Fruit fly (Drosophila melanogaster): Measurements from ENCODE around the gene CG7377.

The CG7377 gene

DNA sequence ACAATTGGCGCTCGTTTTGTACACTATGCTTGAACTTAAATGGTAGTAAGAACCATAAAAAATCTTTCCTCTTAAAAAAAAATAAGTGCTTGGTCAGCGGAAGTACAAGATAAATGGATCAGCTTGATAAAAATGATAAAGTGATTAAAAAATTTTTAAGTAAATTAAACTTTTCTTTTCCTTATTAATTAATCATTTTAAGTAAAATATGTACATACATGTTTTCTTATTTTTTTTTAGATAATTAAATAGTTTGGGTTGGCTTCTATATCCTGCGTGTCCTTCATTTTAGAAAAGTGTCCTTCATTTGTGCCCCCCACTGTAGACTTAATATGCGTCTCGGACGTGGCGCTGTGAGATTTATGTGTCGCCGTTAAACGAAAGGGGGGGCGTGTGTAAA, 32.9 kb upstream of the CG7377 start:
- no peak for TF ChIP-seq ovo (GFP tag; optimal IDR thresholded peaks at IDR 0.05)
- no peak for TF ChIP-seq CG7101 (tag; optimal IDR thresholded peaks at IDR 0.05)
- TF ChIP-seq CG7045 (GFP tag; optimal IDR thresholded peaks at IDR 0.05), result no peak
- no peak for TF ChIP-seq CG33017 (tag; optimal IDR thresholded peaks at IDR 0.05)
- TF ChIP-seq bab1 (GFP tag; optimal IDR thresholded peaks at IDR 0.05), result no peak
- TF ChIP-seq Mnt (GFP tag; optimal IDR thresholded peaks at IDR 0.05), result no peak
- no peak for TF ChIP-seq cic (GFP tag; optimal IDR thresholded peaks at IDR 0.05)
- TF ChIP-seq cnc (optimal IDR thresholded peaks at IDR 0.05), result no peak
- TF ChIP-seq kay (GFP tag; ENCODE audit: borderline replicate concordance), result no peak
- no peak for TF ChIP-seq toe (GFP tag; optimal IDR thresholded peaks at IDR 0.05)
- no peak for TF ChIP-seq CG12768 (GFP tag; optimal IDR thresholded peaks at IDR 0.05)
- no peak for TF ChIP-seq CG11617 (GFP tag; optimal IDR thresholded peaks at IDR 0.05)

dm6 chr3L:11557209-11557608, 32.3 kb upstream of the CG7377 start:
- TF ChIP-seq CG5204 (GFP tag; optimal IDR thresholded peaks at IDR 0.05), result no peak
- TF ChIP-seq CG12768 (GFP tag; optimal IDR thresholded peaks at IDR 0.05), result peak; percentile 81
- TF ChIP-seq Crg-1 (GFP tag; optimal IDR thresholded peaks at IDR 0.05), result no peak
- TF ChIP-seq cic (GFP tag; optimal IDR thresholded peaks at IDR 0.05), result no peak

- TF ChIP-seq tj (GFP tag; optimal IDR thresholded peaks at IDR 0.05), result peak; percentile 22
- TF ChIP-seq Clk (GFP tag; optimal IDR thresholded peaks at IDR 0.05), result no peak
These were observed 28.6 kb upstream of the CG7377 start for dm6 chr3L:11560885-11561284.

DNA sequence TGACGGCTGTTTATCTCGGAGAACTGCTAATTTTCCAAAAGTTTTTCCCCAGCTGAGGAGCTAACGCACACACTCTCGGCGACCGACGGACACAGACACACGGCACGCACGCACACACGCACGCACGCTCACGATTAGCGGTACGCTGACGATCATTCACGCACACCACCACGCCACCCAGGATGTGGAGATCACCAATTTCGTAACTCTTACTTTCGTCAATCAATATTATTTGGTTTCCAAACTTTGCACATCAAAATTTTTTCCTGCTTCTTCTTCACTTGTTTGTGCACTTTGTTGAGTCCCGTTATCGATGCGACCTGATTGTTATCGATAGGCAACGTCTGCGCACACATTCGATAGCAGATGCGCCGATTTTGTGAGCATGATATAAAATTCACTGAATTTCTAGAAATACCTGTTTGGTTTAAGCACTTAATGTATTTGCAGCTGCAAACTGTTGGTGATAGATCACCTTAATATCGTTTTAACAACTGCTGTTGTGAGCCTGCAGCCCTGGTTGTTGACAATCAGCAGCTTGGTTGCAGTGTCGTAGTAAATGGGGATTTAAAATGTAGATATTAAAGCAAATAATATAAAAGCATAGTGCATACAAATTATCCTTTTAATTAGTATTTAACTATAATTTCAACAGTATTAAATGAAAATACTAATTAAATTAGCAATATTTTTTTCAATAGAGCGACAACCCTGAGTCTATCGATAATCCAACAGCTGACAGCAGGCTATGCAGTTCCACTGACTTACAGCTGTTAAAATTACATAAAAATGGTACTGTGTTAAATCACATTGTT, 27.3 kb upstream of the CG7377 start, which contains the start of the genes CG7394 and Mob2:
TSS of gene CG7394 (plus strand) at position 51 of the 815 bp plus-strand sequence.
TSS of gene Mob2 (minus strand) at position 288 of the 815 bp plus-strand sequence.
- TF ChIP-seq Crg-1 (GFP tag; optimal IDR thresholded peaks at IDR 0.05), result peak; percentile 84
- peak; percentile 53 for TF ChIP-seq cic (GFP tag; optimal IDR thresholded peaks at IDR 0.05)
- peak; percentile 87 for TF ChIP-seq CG12768 (GFP tag; optimal IDR thresholded peaks at IDR 0.05)
- peak; percentile 76 for TF ChIP-seq tj (GFP tag; optimal IDR thresholded peaks at IDR 0.05)
- TF ChIP-seq CG7045 (GFP tag; optimal IDR thresholded peaks at IDR 0.05), result peak; percentile 95
- peak; percentile 82 for TF ChIP-seq CG1620 (GFP tag; optimal IDR thresholded peaks at IDR 0.05)
- peak; percentile 78 for TF ChIP-seq Hr96 (GFP tag; optimal IDR thresholded peaks at IDR 0.05)
- TF ChIP-seq CG7101 (tag; optimal IDR thresholded peaks at IDR 0.05), result peak; percentile 94
- TF ChIP-seq Mnt (GFP tag; optimal IDR thresholded peaks at IDR 0.05), result peak; percentile 80
- peak; percentile 92 for TF ChIP-seq CG5204 (GFP tag; optimal IDR thresholded peaks at IDR 0.05)
- TF ChIP-seq ovo (GFP tag; optimal IDR thresholded peaks at IDR 0.05), result peak; percentile 83
- peak; percentile 72 for TF ChIP-seq pad (GFP tag; optimal IDR thresholded peaks at IDR 0.05)
- peak; percentile 91 for TF ChIP-seq CG33017 (tag; optimal IDR thresholded peaks at IDR 0.05)
- TF ChIP-seq bab1 (GFP tag; optimal IDR thresholded peaks at IDR 0.05), result peak; percentile 97
- peak; percentile 86 for TF ChIP-seq Clk (GFP tag; optimal IDR thresholded peaks at IDR 0.05)
- peak; percentile 99 for TF ChIP-seq CG14711 (tag; optimal IDR thresholded peaks at IDR 0.05)
- peak; percentile 96 for TF ChIP-seq kay (GFP tag; ENCODE audit: borderline replicate concordance)
- TF ChIP-seq cnc (optimal IDR thresholded peaks at IDR 0.05), result no peak
- peak; percentile 94 for TF ChIP-seq CG11617 (GFP tag; optimal IDR thresholded peaks at IDR 0.05)
- TF ChIP-seq toe (GFP tag; optimal IDR thresholded peaks at IDR 0.05), result peak; percentile 88

DNA sequence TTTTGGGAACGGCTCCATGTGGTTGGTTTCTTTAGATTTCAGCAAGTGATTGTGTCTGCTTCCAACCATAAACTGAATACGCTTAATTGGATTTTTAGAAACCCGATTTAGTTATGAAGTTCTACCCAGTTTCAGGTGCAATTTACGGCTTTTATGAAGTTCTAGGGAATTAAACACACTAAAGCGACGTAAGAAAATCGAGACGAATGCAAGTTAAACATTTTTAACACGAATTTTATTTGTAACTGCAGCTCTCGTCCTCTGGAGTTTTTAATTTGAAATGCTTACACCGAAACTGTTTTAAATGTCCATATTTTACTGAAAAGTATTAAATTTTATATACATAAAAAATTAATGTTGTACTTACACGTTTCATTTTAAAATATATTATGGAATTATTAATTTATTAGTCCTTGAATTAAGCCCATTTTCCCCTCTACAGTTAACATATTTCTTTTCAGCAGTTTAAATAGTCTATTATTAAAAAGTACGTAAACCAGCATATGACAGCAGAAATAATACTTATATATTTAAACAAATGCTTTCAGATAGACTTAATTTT, 25.4 kb upstream of the CG7377 start, which contains the start of the genes CG46412 and CG33267:
TSS of gene CG46412 (minus strand) at position 101 of the 562 bp plus-strand sequence.
TSS of gene CG33267 (plus strand) at position 512 of the 562 bp plus-strand sequence.
- TF ChIP-seq CG1620 (GFP tag; optimal IDR thresholded peaks at IDR 0.05) (no peak), bab1 (GFP tag; optimal IDR thresholded peaks at IDR 0.05) (no peak), Clk (GFP tag; optimal IDR thresholded peaks at IDR 0.05) (no peak), CG7101 (tag; optimal IDR thresholded peaks at IDR 0.05) (no peak), cnc (optimal IDR thresholded peaks at IDR 0.05) (no peak), CG11617 (GFP tag; optimal IDR thresholded peaks at IDR 0.05) (no peak), pad (GFP tag; optimal IDR thresholded peaks at IDR 0.05) (no peak), toe (GFP tag; optimal IDR thresholded peaks at IDR 0.05) (no peak), kay (GFP tag; ENCODE audit: borderline replicate concordance) (no peak), cic (GFP tag; optimal IDR thresholded peaks at IDR 0.05) (no peak)

DNA sequence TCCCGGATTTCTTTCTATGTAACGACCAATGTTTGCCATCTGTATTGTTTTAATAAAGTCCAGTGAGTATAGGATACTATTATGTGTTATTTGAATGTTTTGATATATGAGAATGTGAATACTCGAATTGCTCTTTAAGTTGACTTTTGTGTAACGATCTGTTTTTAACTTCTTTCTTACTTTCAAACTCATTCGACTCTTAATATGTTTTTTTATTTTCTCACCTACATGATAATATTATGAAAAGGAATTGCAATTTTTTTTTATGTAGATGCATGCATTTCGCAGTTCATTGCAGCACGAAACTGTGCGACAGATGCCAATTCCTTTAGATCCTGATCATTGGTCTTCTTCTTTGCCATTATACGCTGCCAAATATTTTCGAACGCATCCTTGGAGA, 14.9 kb upstream of the CG7377 start, which contains the start of gene CG33490:
TSS of gene CG33490 (minus strand) at position 101 of the 400 bp plus-strand sequence.
- TF ChIP-seq CG11617 (GFP tag; optimal IDR thresholded peaks at IDR 0.05) (no peak), CG5204 (GFP tag; optimal IDR thresholded peaks at IDR 0.05) (no peak), bab1 (GFP tag; optimal IDR thresholded peaks at IDR 0.05) (no peak), CG14711 (tag; optimal IDR thresholded peaks at IDR 0.05) (no peak), cnc (optimal IDR thresholded peaks at IDR 0.05) (no peak), pad (GFP tag; optimal IDR thresholded peaks at IDR 0.05) (no peak), Hr96 (GFP tag; optimal IDR thresholded peaks at IDR 0.05) (no peak), CG12768 (GFP tag; optimal IDR thresholded peaks at IDR 0.05) (no peak), toe (GFP tag; optimal IDR thresholded peaks at IDR 0.05) (no peak)

Data from whole organism, adult.